Fruit fly (Drosophila melanogaster) whole organism, adult: Measurements from ENCODE around the gene fy.

Source experiments
- CG11617 ChIP-seq: fragments of 200-800 bp; sonication (Bioruptor generic); optimal IDR thresholded peaks from 2 replicates; lab custom pipeline; 2017; ENCODE audit warnings: mild to moderate bottlenecking, missing biosample characterization, missing genetic modification reagents, missing genetic modification characterization
- CG12768 ChIP-seq: fragments of 200-800 bp; sonication (Bioruptor generic); optimal IDR thresholded peaks from 2 replicates; lab custom pipeline; 2017; ENCODE audit warnings: missing biosample characterization, missing genetic modification characterization, mild to moderate bottlenecking, moderate library complexity, missing genetic modification reagents
- CG14711 ChIP-seq: fragments of 200-800 bp; sonication (Bioruptor generic); optimal IDR thresholded peaks from 2 replicates; lab custom pipeline; 2018; ENCODE audit warnings: missing biosample characterization, mild to moderate bottlenecking, missing genetic modification characterization, moderate library complexity
- CG1620 ChIP-seq: fragments of 200-800 bp; sonication (Bioruptor generic); optimal IDR thresholded peaks from 2 replicates; lab custom pipeline; 2016; ENCODE audit warnings: missing biosample characterization, missing genetic modification characterization
- CG33017 ChIP-seq: fragments of 200-800 bp; sonication (Bioruptor generic); optimal IDR thresholded peaks from 2 replicates; lab custom pipeline; 2018; ENCODE audit warnings: missing biosample characterization, mild to moderate bottlenecking, missing genetic modification characterization, moderate library complexity
- CG5204 ChIP-seq: fragments of 200-800 bp; sonication (Bioruptor generic); optimal IDR thresholded peaks from 2 replicates; lab custom pipeline; 2016; ENCODE audit warnings: missing biosample characterization, missing genetic modification characterization
- CG7045 ChIP-seq: fragments of 200-800 bp; sonication (Bioruptor generic); optimal IDR thresholded peaks from 2 replicates; lab custom pipeline; 2017; ENCODE audit warnings: missing biosample characterization, mild to moderate bottlenecking, missing genetic modification characterization
- CG7101 ChIP-seq: fragments of 200-800 bp; sonication (Bioruptor generic); optimal IDR thresholded peaks from 2 replicates; lab custom pipeline; 2018; ENCODE audit warnings: missing biosample characterization, mild to moderate bottlenecking, missing genetic modification characterization, moderate library complexity
- Clk ChIP-seq: fragments of 200-800 bp; sonication (Bioruptor generic); optimal IDR thresholded peaks from 2 replicates; lab custom pipeline; 2017; ENCODE audit warnings: missing biosample characterization, missing genetic modification characterization
- Crg-1 ChIP-seq: fragments of 200-800 bp; sonication (Bioruptor generic); optimal IDR thresholded peaks from 2 replicates; lab custom pipeline; 2016; ENCODE audit warnings: missing biosample characterization, missing genetic modification characterization
- Hr96 ChIP-seq: fragments of 200-800 bp; sonication (Bioruptor generic); optimal IDR thresholded peaks from 2 replicates; lab custom pipeline; 2016; ENCODE audit warnings: missing biosample characterization, missing genetic modification characterization
- Mnt ChIP-seq: fragments of 200-800 bp; sonication (Bioruptor generic); optimal IDR thresholded peaks from 2 replicates; lab custom pipeline; 2016; ENCODE audit warnings: missing biosample characterization, mild to moderate bottlenecking, missing genetic modification characterization
- bab1 ChIP-seq: fragments of 200-800 bp; sonication (Bioruptor generic); optimal IDR thresholded peaks from 3 replicates; lab custom pipeline; 2019; ENCODE audit warnings: missing biosample characterization, mild to moderate bottlenecking, missing genetic modification characterization, moderate library complexity
- cic ChIP-seq: fragments of 200-800 bp; sonication (Bioruptor generic); optimal IDR thresholded peaks from 2 replicates; lab custom pipeline; 2017; ENCODE audit warnings: missing biosample characterization, mild to moderate bottlenecking, missing genetic modification characterization, moderate library complexity
- cnc ChIP-seq, 2 experiments: fragments of >200 bp; optimal IDR thresholded peaks; 2 replicates each; lab custom pipeline; 2017
- kay ChIP-seq: fragments of 200-800 bp; sonication (Bioruptor generic); peaks from one replicate; lab custom pipeline; 2016; ENCODE audit warnings: missing biosample characterization, missing genetic modification characterization, borderline replicate concordance
- ovo ChIP-seq: fragments of 200-800 bp; sonication (Bioruptor generic); optimal IDR thresholded peaks from 2 replicates; lab custom pipeline; 2016; ENCODE audit warnings: missing biosample characterization, missing genetic modification characterization
- pad ChIP-seq: fragments of 200-800 bp; sonication (Bioruptor generic); optimal IDR thresholded peaks from 3 replicates; lab custom pipeline; 2017; ENCODE audit warnings: missing biosample characterization, missing genetic modification characterization, mild to moderate bottlenecking, moderate library complexity, missing genetic modification reagents
- tj ChIP-seq: fragments of 200-800 bp; sonication (Bioruptor generic); optimal IDR thresholded peaks from 3 replicates; lab custom pipeline; 2017; ENCODE audit warnings: missing biosample characterization, mild to moderate bottlenecking, missing genetic modification characterization, moderate library complexity
- toe ChIP-seq: fragments of 200-800 bp; sonication (Bioruptor generic); optimal IDR thresholded peaks from 2 replicates; lab custom pipeline; 2016; ENCODE audit warnings: missing biosample characterization, missing genetic modification characterization

The fy gene

DNA sequence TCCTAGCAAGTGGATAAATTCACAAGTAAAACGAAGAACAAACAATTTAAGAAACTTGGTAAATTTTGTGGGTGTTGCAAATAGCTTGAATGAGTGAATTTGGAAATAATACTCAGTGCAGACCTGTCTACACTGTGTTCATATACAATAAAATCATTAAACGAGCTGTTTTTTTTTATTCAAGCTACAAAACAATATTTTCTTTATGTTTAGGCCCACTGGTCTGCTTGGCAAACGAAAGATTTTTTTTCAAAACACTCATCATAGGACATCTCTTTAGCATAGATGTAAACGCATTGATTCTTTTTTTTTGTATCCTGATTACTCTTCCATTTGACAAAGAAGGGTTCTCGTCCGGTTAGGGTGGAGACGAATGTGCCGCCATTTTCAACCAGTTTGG is 10.8 kb downstream of the fy start, which contains the start of gene CG42820:
CG42820 (minus strand) TSS at position 101 of the 400 bp plus-strand sequence.
- TF ChIP-seq kay (GFP tag; lab: Kevin White, UChicago) (no peak), cnc (optimal IDR thresholded peaks at IDR 0.05; lab: Kevin White, UChicago) (no peak), CG7101 (tag; lab: Kevin White, UChicago) (no peak), Clk (no peak), pad (GFP tag; lab: Kevin White, UChicago) (no peak), ovo (GFP tag; lab: Kevin White, UChicago) (no peak), Hr96 (GFP tag; lab: Kevin White, UChicago) (no peak)

DNA sequence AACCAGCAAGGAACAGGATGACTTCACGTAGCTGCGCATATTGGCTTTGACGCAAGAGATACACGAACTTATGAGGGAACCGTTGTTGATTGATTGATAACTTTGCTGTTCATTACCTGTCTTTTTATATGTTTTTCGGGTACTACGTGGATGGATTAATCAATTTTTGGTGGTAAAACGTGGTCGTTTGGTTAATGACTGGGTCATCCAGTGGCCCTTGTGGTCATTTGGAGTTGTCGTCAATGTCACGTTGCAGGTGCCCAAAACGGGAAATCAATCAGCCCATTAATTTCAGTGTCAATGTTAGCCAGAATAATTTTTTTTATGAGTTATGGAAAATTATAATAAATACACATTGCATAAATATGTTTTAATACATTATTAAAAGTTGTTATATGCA is 13.8 kb downstream of the fy start, which contains the start of gene CG42819:
CG42819 (minus strand) TSS at position 101 of the 400 bp plus-strand sequence.
- TF ChIP-seq tj (GFP tag; lab: Kevin White, UChicago), result no peak
- no peak for TF ChIP-seq CG14711
- TF ChIP-seq Mnt (GFP tag; lab: Kevin White, UChicago), result no peak
- no peak for TF ChIP-seq kay (GFP tag; lab: Kevin White, UChicago)
- no peak for TF ChIP-seq CG5204 (GFP tag; lab: Kevin White, UChicago)
- no peak for TF ChIP-seq cic (GFP tag; lab: Kevin White, UChicago)
- TF ChIP-seq Hr96 (GFP tag; lab: Kevin White, UChicago), result no peak
- TF ChIP-seq CG12768 (GFP tag; lab: Kevin White, UChicago), result no peak

DNA sequence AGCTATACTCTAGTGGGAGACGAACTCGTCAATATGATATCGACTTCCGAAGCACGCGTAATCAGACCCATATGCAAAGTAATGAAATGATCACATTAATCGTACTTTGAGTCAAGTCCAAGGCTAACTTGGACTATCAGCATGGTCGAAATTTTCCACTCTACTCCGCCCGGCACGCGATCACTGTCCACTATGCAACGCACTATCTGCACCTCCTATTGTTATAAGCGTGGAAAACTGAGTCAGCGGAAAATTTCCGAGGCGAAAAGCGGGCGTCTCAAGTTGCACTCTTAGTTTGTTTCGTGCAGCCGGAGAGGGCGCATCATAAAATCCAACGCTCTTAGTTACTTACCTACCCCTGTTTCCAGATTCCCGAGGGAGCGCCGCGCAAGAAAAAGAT is 17.2 kb downstream of the fy start:
- peak; percentile 91 for TF ChIP-seq tj (GFP tag; lab: Kevin White, UChicago)
- TF ChIP-seq CG11617 (GFP tag; lab: Kevin White, UChicago), result no peak

DNA sequence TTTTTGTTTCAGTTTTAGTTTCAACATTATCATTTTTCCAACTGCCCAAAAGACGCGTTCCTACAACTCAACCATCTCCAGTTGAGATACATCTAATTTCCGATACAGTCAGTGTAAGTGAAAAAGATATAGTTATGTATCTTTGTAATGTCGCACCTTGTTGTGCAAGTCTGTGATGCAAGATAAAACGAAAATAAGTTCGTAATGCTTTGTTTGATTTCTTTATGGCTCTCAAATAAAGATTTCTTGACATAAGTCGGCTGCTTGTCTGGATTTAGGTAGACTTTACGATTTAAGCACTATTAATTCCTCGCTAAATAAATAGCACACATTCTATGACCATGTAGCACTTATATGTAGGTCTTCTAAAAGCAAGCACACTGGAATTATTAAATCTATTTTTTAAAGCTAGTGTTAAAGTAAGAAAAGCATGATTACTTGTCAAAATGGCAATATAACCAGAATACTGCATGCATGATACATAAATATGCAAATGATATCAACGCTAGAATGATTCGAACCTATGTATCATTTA is 18.0 kb downstream of the fy start:
- no peak for TF ChIP-seq Clk
- TF ChIP-seq CG7045 (GFP tag; lab: Kevin White, UChicago), result peak; percentile 62
- TF ChIP-seq kay (GFP tag; lab: Kevin White, UChicago), result peak; percentile 92
- peak; percentile 6 for TF ChIP-seq CG14711
- TF ChIP-seq ovo (GFP tag; lab: Kevin White, UChicago), result no peak
- TF ChIP-seq bab1, result no peak
- TF ChIP-seq CG33017 (tag; lab: Kevin White, UChicago), result no peak
- TF ChIP-seq CG7101 (tag; lab: Kevin White, UChicago), result peak; percentile 12
- TF ChIP-seq cic (GFP tag; lab: Kevin White, UChicago), result peak; percentile 2
- TF ChIP-seq toe (GFP tag; lab: Kevin White, UChicago), result no peak
- no peak for TF ChIP-seq tj (GFP tag; lab: Kevin White, UChicago)
- no peak for TF ChIP-seq CG12768 (GFP tag; lab: Kevin White, UChicago)
- TF ChIP-seq Mnt (GFP tag; lab: Kevin White, UChicago), result no peak
- TF ChIP-seq CG11617 (GFP tag; lab: Kevin White, UChicago), result no peak
- TF ChIP-seq Hr96 (GFP tag; lab: Kevin White, UChicago), result no peak

DNA sequence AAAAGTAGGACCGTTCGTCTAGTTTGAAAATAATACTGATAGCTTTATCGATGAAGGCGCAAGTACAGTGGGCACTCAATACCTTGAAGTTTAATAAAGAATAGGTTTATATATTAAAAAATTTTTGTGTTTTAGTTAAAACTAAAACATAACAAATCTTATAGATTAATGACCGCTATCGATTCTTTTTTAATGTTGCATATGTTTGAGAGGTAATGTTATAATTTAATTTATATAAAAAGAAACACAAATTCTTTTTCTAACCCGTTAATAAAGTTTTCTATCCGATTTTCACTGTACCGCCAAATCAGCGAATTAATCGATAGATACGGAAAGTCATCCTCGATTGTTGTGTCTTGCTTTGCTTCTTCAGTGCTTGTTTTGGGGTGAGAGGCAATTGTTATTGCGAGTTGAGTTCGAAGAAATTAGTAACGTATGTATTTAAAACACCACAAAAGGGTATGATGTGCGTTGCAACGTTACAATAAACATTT is 18.9 kb downstream of the fy start, which contains the start of the genes Dad1 and CG13384:
Dad1 (minus strand) TSS at position 30 of the 494 bp plus-strand sequence.
CG13384 (plus strand) TSS at position 348 of the 494 bp plus-strand sequence.
- TF ChIP-seq Clk, result peak; percentile 85
- no peak for TF ChIP-seq cnc (optimal IDR thresholded peaks at IDR 0.05; lab: Kevin White, UChicago)
- peak; percentile 88 for TF ChIP-seq Crg-1
- TF ChIP-seq CG14711, result peak; percentile 92
- peak; percentile 88 for TF ChIP-seq tj (GFP tag; lab: Kevin White, UChicago)
- TF ChIP-seq Mnt (GFP tag; lab: Kevin White, UChicago), result peak; percentile 72
- peak; percentile 94 for TF ChIP-seq CG7045 (GFP tag; lab: Kevin White, UChicago)
- TF ChIP-seq CG33017 (tag; lab: Kevin White, UChicago), result peak; percentile 96
- TF ChIP-seq Hr96 (GFP tag; lab: Kevin White, UChicago), result peak; percentile 79
- peak; percentile 85 for TF ChIP-seq CG1620 (GFP tag; lab: Kevin White, UChicago)
- peak; percentile 97 for TF ChIP-seq bab1
- peak; percentile 89 for TF ChIP-seq toe (GFP tag; lab: Kevin White, UChicago)
- TF ChIP-seq pad (GFP tag; lab: Kevin White, UChicago), result peak; percentile 83
- peak; percentile 78 for TF ChIP-seq ovo (GFP tag; lab: Kevin White, UChicago)
- TF ChIP-seq cic (GFP tag; lab: Kevin White, UChicago), result peak; percentile 81
- peak; percentile 94 for TF ChIP-seq CG5204 (GFP tag; lab: Kevin White, UChicago)
- peak; percentile 98 for TF ChIP-seq CG7101 (tag; lab: Kevin White, UChicago)
- TF ChIP-seq kay (GFP tag; lab: Kevin White, UChicago), result peak; percentile 89
- peak; percentile 96 for TF ChIP-seq CG11617 (GFP tag; lab: Kevin White, UChicago)
- TF ChIP-seq CG12768 (GFP tag; lab: Kevin White, UChicago), result peak; percentile 96

DNA sequence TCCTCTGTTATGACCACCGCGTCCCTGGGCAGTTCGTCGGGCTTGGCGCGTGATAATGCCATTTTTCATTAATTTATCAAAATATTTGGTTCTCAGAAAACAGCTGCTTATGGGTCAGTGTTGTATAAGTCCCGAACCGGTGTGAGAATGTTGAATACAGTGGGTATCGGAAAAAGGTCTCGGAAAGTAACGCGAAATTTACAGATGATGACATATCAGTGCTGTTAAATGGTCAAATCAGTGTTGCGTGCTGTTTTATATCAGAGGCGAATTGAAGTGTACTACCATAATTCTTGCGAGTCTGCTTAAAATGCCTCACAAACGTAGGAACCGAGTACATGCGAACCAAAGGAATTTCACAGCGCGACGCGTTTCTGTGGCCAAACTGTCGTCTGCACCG is 20.4 kb downstream of the fy start, which contains the start of the genes CG13392 and Rcd4:
CG13392 (minus strand) TSS at position 162 of the 400 bp plus-strand sequence.
Rcd4 (plus strand) TSS at position 216 of the 400 bp plus-strand sequence.
- TF ChIP-seq cnc (optimal IDR thresholded peaks at IDR 0.05; lab: Kevin White, UChicago), result no peak
- TF ChIP-seq bab1, result peak; percentile 82
- TF ChIP-seq CG7101 (tag; lab: Kevin White, UChicago), result peak; percentile 88
- TF ChIP-seq CG7045 (GFP tag; lab: Kevin White, UChicago), result peak; percentile 73
- TF ChIP-seq Clk, result peak; percentile 27
- TF ChIP-seq cic (GFP tag; lab: Kevin White, UChicago), result peak; percentile 63
- TF ChIP-seq toe (GFP tag; lab: Kevin White, UChicago), result peak; percentile 57
- TF ChIP-seq CG33017 (tag; lab: Kevin White, UChicago), result peak; percentile 72
- TF ChIP-seq Crg-1, result peak; percentile 91
- TF ChIP-seq ovo (GFP tag; lab: Kevin White, UChicago), result peak; percentile 73
- peak; percentile 80 for TF ChIP-seq pad (GFP tag; lab: Kevin White, UChicago)
- peak; percentile 70 for TF ChIP-seq CG14711
- TF ChIP-seq CG12768 (GFP tag; lab: Kevin White, UChicago), result peak; percentile 77
- peak; percentile 59 for TF ChIP-seq kay (GFP tag; lab: Kevin White, UChicago)
- TF ChIP-seq Mnt (GFP tag; lab: Kevin White, UChicago), result peak; percentile 88
- peak; percentile 83 for TF ChIP-seq CG1620 (GFP tag; lab: Kevin White, UChicago)
- peak; percentile 62 for TF ChIP-seq CG11617 (GFP tag; lab: Kevin White, UChicago)
- TF ChIP-seq CG5204 (GFP tag; lab: Kevin White, UChicago), result peak; percentile 62
- TF ChIP-seq tj (GFP tag; lab: Kevin White, UChicago), result peak; percentile 53
- peak; percentile 80 for TF ChIP-seq Hr96 (GFP tag; lab: Kevin White, UChicago)
